Worm (Caenorhabditis elegans) whole organism, young adult: ENCODE data around the gene E02H4.7.

Experiments used
- F57C9.4 ChIP-seq: sonication (generic microtip); optimal IDR thresholded peaks from 2 replicates; lab custom pipeline; 2017; ENCODE audit warnings: mild to moderate bottlenecking, missing genetic modification characterization, missing compliant biosample characterization
- hlh-12 ChIP-seq: sonication (generic microtip); optimal IDR thresholded peaks from 2 replicates; lab custom pipeline; 2016; ENCODE audit warnings: missing genetic modification characterization, missing compliant biosample characterization
- madf-6 ChIP-seq: fragments of 200-800 bp; sonication (Bioruptor generic); IDR thresholded peaks from 2 replicates; pipeline ENCODE4 v1.3.6; 2022; ENCODE audit warnings: missing genetic modification reagents, missing genetic modification characterization, missing compliant biosample characterization
- pha-4 ChIP-seq: fragments of 150-350 bp; sonication (generic microtip); optimal IDR thresholded peaks from 2 replicates; lab custom pipeline; 2014; ENCODE audit warnings: missing biosample characterization, missing genetic modification reagents, missing genetic modification characterization
- rpc-1 ChIP-seq, 2 experiments: fragments of 150-350 bp in 1 of 2; sonication (generic microtip) in 1 of 2; optimal IDR thresholded peaks; 2 replicates each; lab custom pipeline; 2014 to 2018; ENCODE audit warnings: missing biosample characterization in 1 of 2, missing genetic modification characterization in 1 of 2, missing genetic modification reagents in 1 of 2, missing genotype in 1 of 2
- unc-62 ChIP-seq: fragments of 150-350 bp; optimal IDR thresholded peaks from 2 replicates; lab custom pipeline; 2014; ENCODE audit warnings: missing biosample characterization, missing genetic modification reagents, missing genetic modification characterization

ce11 chrX:14247436-14248103 is 8.5 kb upstream of the E02H4.7 start, which contains the start of gene K04C1.5:
- TF ChIP-seq madf-6, result peak; percentile 77
- TF ChIP-seq F57C9.4 (tag; lab: Kevin White, UChicago), result no peak
- TF ChIP-seq rpc-1 (optimal IDR thresholded peaks at IDR 0.05; lab: Kevin White, UChicago), result no peak
- TF ChIP-seq rpc-1 (tag; optimal IDR thresholded peaks at IDR 0.05; lab: Kevin White, UChicago), result no peak
- TF ChIP-seq pha-4 (tag; lab: Kevin White, UChicago), result no peak
- no peak for TF ChIP-seq unc-62
- no peak for TF ChIP-seq hlh-12 (tag; lab: Kevin White, UChicago)
